Worm (Caenorhabditis elegans) whole organism, L4 larva: Measurements from ENCODE around the gene zfp-1.

Source experiments
- T26A8.4 ChIP-seq: fragments of 200-800 bp; sonication (Bioruptor generic); IDR thresholded peaks from 2 replicates; pipeline ENCODE4 v1.3.6; 2022; ENCODE audit warnings: missing genetic modification characterization, missing compliant biosample characterization
- aha-1 ChIP-seq: fragments of 150-350 bp; peaks from one replicate; lab custom pipeline; 2014; ENCODE audit warnings: missing biosample characterization, missing genetic modification characterization
- ceh-20 ChIP-seq: fragments of 200-800 bp; sonication (Bioruptor generic); IDR thresholded peaks from 2 replicates; pipeline ENCODE4 v1.3.6; 2022; ENCODE audit warnings: missing genetic modification reagents, missing genetic modification characterization, missing compliant biosample characterization
- ceh-32 ChIP-seq: sonication (generic microtip); optimal IDR thresholded peaks from 2 replicates; lab custom pipeline; 2016; ENCODE audit warnings: mild to moderate bottlenecking, missing genetic modification characterization, missing compliant biosample characterization; ENCODE audit not compliant: poor library complexity
- ceh-82 ChIP-seq: sonication (generic microtip); optimal IDR thresholded peaks from 2 replicates; lab custom pipeline; 2017; ENCODE audit warnings: missing biosample characterization, missing genetic modification characterization
- ctbp-1 ChIP-seq: fragments of 200-800 bp; sonication (Bioruptor generic); IDR thresholded peaks from 2 replicates; pipeline ENCODE4 v1.3.6; 2022; ENCODE audit warnings: missing genetic modification reagents, missing genetic modification characterization, missing compliant biosample characterization
- daf-16 ChIP-seq, 3 experiments: sonication (generic microtip); optimal IDR thresholded peaks; 2 replicates each; lab custom pipeline; 2016 to 2017; ENCODE audit warnings: missing genetic modification characterization in 3 of 3, missing genetic modification reagents in 3 of 3, mild to moderate bottlenecking in 2 of 3, missing compliant biosample characterization in 2 of 3, missing biosample characterization in 1 of 3, moderate library complexity in 1 of 3
- dmd-6 ChIP-seq: fragments of 200-800 bp; sonication (Bioruptor generic); IDR thresholded peaks from 2 replicates; pipeline ENCODE4 v1.3.6; 2022; ENCODE audit warnings: missing genetic modification reagents, missing genetic modification characterization, missing compliant biosample characterization
- dmd-8 ChIP-seq: fragments of 200-800 bp; sonication (Bioruptor generic); IDR thresholded peaks from 2 replicates; pipeline ENCODE4 v1.3.6; 2022; ENCODE audit warnings: missing genetic modification characterization, missing compliant biosample characterization
- dve-1 ChIP-seq: sonication (generic microtip); optimal IDR thresholded peaks from 2 replicates; lab custom pipeline; 2017; ENCODE audit warnings: antibody characterized with exemption, mild to moderate bottlenecking, missing genetic modification characterization, missing compliant biosample characterization; ENCODE audit not compliant: insufficient read depth
- egl-43 ChIP-seq: fragments of 200-800 bp; sonication (Bioruptor generic); IDR thresholded peaks from 2 replicates; pipeline ENCODE4 v1.3.6; 2022; ENCODE audit warnings: missing genetic modification reagents, missing genetic modification characterization, missing compliant biosample characterization
- fkh-10 ChIP-seq: fragments of 150-350 bp; optimal IDR thresholded peaks from 2 replicates; lab custom pipeline; 2014; ENCODE audit warnings: missing biosample characterization, missing genetic modification reagents, missing genetic modification characterization
- hlh-11 ChIP-seq: fragments of 200-800 bp; sonication (Bioruptor generic); optimal IDR thresholded peaks from 2 replicates; lab custom pipeline; 2018; ENCODE audit warnings: mild to moderate bottlenecking, missing genetic modification characterization, missing compliant biosample characterization
- hlh-30 ChIP-seq: sonication (generic microtip); optimal IDR thresholded peaks from 2 replicates; lab custom pipeline; 2017; ENCODE audit warnings: antibody characterized with exemption, mild to moderate bottlenecking, missing genetic modification characterization, missing compliant biosample characterization; ENCODE audit not compliant: insufficient read depth
- lin-1 ChIP-seq: fragments of 200-800 bp; sonication (Bioruptor generic); IDR thresholded peaks from 2 replicates; pipeline ENCODE4 v1.3.6; 2022; ENCODE audit warnings: missing genetic modification reagents, missing genetic modification characterization, missing compliant biosample characterization
- lin-15B ChIP-seq: fragments of 150-350 bp; sonication (generic microtip); optimal IDR thresholded peaks from 3 replicates; lab custom pipeline; 2014; ENCODE audit warnings: missing biosample characterization, missing genetic modification characterization
- lsy-2 ChIP-seq, 2 experiments: fragments of 150-350 bp in 1 of 2; sonication (generic microtip) in 1 of 2; optimal IDR thresholded peaks; 2 replicates each; lab custom pipeline; 2014 to 2017; ENCODE audit warnings: missing biosample characterization in 2 of 2, missing genetic modification characterization in 2 of 2
- mdl-1 ChIP-seq, 2 experiments: fragments of 150-350 bp in 1 of 2; sonication (generic microtip) in 1 of 2; optimal IDR thresholded peaks; 2 replicates each; lab custom pipeline; 2014 to 2017; ENCODE audit warnings: missing biosample characterization in 2 of 2, missing genetic modification characterization in 2 of 2
- mep-1 ChIP-seq: fragments of 150-350 bp; sonication (generic microtip); optimal IDR thresholded peaks from 3 replicates; lab custom pipeline; 2014; ENCODE audit warnings: missing biosample characterization, missing genetic modification characterization
- nhr-102 ChIP-seq: sonication (generic microtip); optimal IDR thresholded peaks from 2 replicates; lab custom pipeline; 2016; ENCODE audit warnings: mild to moderate bottlenecking, missing genetic modification characterization, moderate library complexity, missing compliant biosample characterization
- nhr-11 ChIP-seq: fragments of 150-350 bp; optimal IDR thresholded peaks from 2 replicates; lab custom pipeline; 2014; ENCODE audit warnings: missing biosample characterization, missing genetic modification characterization
- nhr-111 ChIP-seq: fragments of 200-800 bp; sonication (Bioruptor generic); optimal IDR thresholded peaks from 2 replicates; lab custom pipeline; 2018; ENCODE audit warnings: mild to moderate bottlenecking, missing genetic modification characterization, missing compliant biosample characterization
- nhr-28 ChIP-seq: fragments of 150-350 bp; optimal IDR thresholded peaks from 2 replicates; lab custom pipeline; 2014; ENCODE audit warnings: missing biosample characterization, missing genetic modification characterization
- nhr-41 ChIP-seq: fragments of 200-800 bp; sonication (Bioruptor generic); IDR thresholded peaks from 2 replicates; pipeline ENCODE4 v1.3.6; 2022; ENCODE audit warnings: missing genetic modification reagents, missing genetic modification characterization, missing compliant biosample characterization
- nhr-48 ChIP-seq: sonication (generic microtip); optimal IDR thresholded peaks from 2 replicates; lab custom pipeline; 2016; ENCODE audit warnings: mild to moderate bottlenecking, missing genetic modification characterization, missing compliant biosample characterization
- nhr-6 ChIP-seq: fragments of 150-350 bp; optimal IDR thresholded peaks from 2 replicates; lab custom pipeline; 2014; ENCODE audit warnings: missing biosample characterization, missing genetic modification characterization
- nhr-77 ChIP-seq: fragments of 150-350 bp; optimal IDR thresholded peaks from 2 replicates; lab custom pipeline; 2014; ENCODE audit warnings: missing biosample characterization, missing genetic modification characterization
- php-3 ChIP-seq: fragments of 200-800 bp; sonication (Bioruptor generic); IDR thresholded peaks from 2 replicates; pipeline ENCODE4 v1.3.6; 2022; ENCODE audit warnings: missing genetic modification reagents, missing genetic modification characterization, missing compliant biosample characterization
- pqm-1 ChIP-seq: sonication (generic microtip); optimal IDR thresholded peaks from 2 replicates; lab custom pipeline; 2017; ENCODE audit warnings: missing biosample characterization, missing genetic modification characterization
- sdz-12 ChIP-seq: fragments of 200-800 bp; sonication (Bioruptor generic); optimal IDR thresholded peaks from 2 replicates; lab custom pipeline; 2018; ENCODE audit warnings: mild to moderate bottlenecking, missing genetic modification characterization, missing compliant biosample characterization
- tag-97 ChIP-seq: fragments of 200-800 bp; sonication (Bioruptor generic); IDR thresholded peaks from 2 replicates; pipeline ENCODE4 v1.3.6; 2022; ENCODE audit warnings: missing genetic modification characterization, missing compliant biosample characterization
- tra-1 ChIP-seq: fragments of 200-800 bp; sonication (Bioruptor generic); IDR thresholded peaks from 2 replicates; pipeline ENCODE4 v1.3.6; 2022; ENCODE audit warnings: missing genetic modification reagents, missing genetic modification characterization, missing compliant biosample characterization
- unc-39 ChIP-seq: sonication (generic microtip); optimal IDR thresholded peaks from 2 replicates; lab custom pipeline; 2017; ENCODE audit warnings: missing biosample characterization, missing genetic modification characterization
- unc-62 ChIP-seq, 3 experiments: fragments of 150-350 bp in 1 of 3; sonication (generic microtip); optimal IDR thresholded peaks in 2 of 3; peaks in 1 of 3; 1 replicate in 1 of 3; 2 replicates in 2 of 3; lab custom pipeline; 2014 to 2017; ENCODE audit warnings: missing biosample characterization in 3 of 3, missing genetic modification characterization in 3 of 3, missing genetic modification reagents in 3 of 3, missing genotype in 1 of 3
- zag-1 ChIP-seq: fragments of 150-350 bp; optimal IDR thresholded peaks from 2 replicates; lab custom pipeline; 2014; ENCODE audit warnings: missing biosample characterization, missing genetic modification characterization
- ztf-11 ChIP-seq: fragments of 150-350 bp; optimal IDR thresholded peaks from 2 replicates; lab custom pipeline; 2014; ENCODE audit warnings: missing biosample characterization, missing genetic modification characterization

Gene zfp-1

ce11 chrIII:8791235-8791634 lies at the start of gene zfp-1, which contains the start of gene F54F2.14:
TSS of gene zfp-1 (plus strand) at chrIII:8791535.
TSS of gene F54F2.14 (plus strand) at chrIII:8791546.
- no peak for TF ChIP-seq nhr-111
- TF ChIP-seq tra-1 = no peak
- TF ChIP-seq tag-97 (GFP tag; lab: Robert Waterston, UW) = no peak
- TF ChIP-seq ceh-20 (GFP tag; lab: Robert Waterston, UW) = no peak
- no peak for TF ChIP-seq nhr-102 (tag; lab: Kevin White, UChicago)
- TF ChIP-seq ztf-11 (tag; lab: Kevin White, UChicago) = no peak
- no peak for TF ChIP-seq ctbp-1 (GFP tag; lab: Robert Waterston, UW)
- no peak for TF ChIP-seq dmd-8
- no peak for TF ChIP-seq egl-43 (GFP tag; lab: Robert Waterston, UW)
- TF ChIP-seq nhr-41 (GFP tag; lab: Robert Waterston, UW) = no peak
- TF ChIP-seq nhr-11 (tag; lab: Kevin White, UChicago) = no peak
- no peak for TF ChIP-seq mdl-1 (tag; optimal IDR thresholded peaks at IDR 0.05; lab: Kevin White, UChicago)
- no peak for TF ChIP-seq zag-1 (tag; lab: Kevin White, UChicago)

ce11 chrIII:8741955-8742354 lies 49.4 kb upstream of the zfp-1 start:
- TF ChIP-seq aha-1 (peak; percentile 80), php-3 (no peak)

- no peak for TF ChIP-seq lin-1
- TF ChIP-seq unc-62 (GFP tag; optimal IDR thresholded peaks at IDR 0.05 in 1 of 2; lab: Kevin White, UChicago) = peak in 1 of 2 experiments; percentile 26
- no peak for TF ChIP-seq unc-62 (tag; optimal IDR thresholded peaks at IDR 0.05; lab: Kevin White, UChicago)
Measured at ce11 chrIII:8742584-8742983, 48.8 kb upstream of the zfp-1 start.

ce11 chrIII:8743796-8744404 lies 47.4 kb upstream of the zfp-1 start, which contains the start of gene ZK370.6:
TSS of gene ZK370.6 (minus strand) at chrIII:8743846.
- TF ChIP-seq fkh-10 (peak; percentile 45), nhr-6 (tag; lab: Kevin White, UChicago) (no peak)

ce11 chrIII:8744765-8745164 lies 46.6 kb upstream of the zfp-1 start:
- TF ChIP-seq nhr-111 (no peak), egl-43 (GFP tag; lab: Robert Waterston, UW) (no peak), ceh-82 (no peak), fkh-10 (peak; percentile 76)
- TF ChIP-seq, all 104 proteins: peak for 1

ce11 chrIII:8745214-8745613 lies 46.1 kb upstream of the zfp-1 start:
- TF ChIP-seq aha-1 (no peak), unc-62 (GFP tag; optimal IDR thresholded peaks at IDR 0.05 in 1 of 2; lab: Kevin White, UChicago) (peak in 1 of 2 experiments; percentile 95), unc-62 (tag; optimal IDR thresholded peaks at IDR 0.05; lab: Kevin White, UChicago) (no peak)

- TF ChIP-seq unc-39 (tag; lab: Kevin White, UChicago) (no peak), nhr-28 (tag; lab: Kevin White, UChicago) (peak; percentile 70), lsy-2 (tag; optimal IDR thresholded peaks at IDR 0.05; lab: Kevin White, UChicago) (peak in 1 of 2 experiments; percentile 29), sdz-12 (GFP tag; lab: Kevin White, UChicago) (no peak), mep-1 (peak; percentile 37), nhr-6 (tag; lab: Kevin White, UChicago) (peak; percentile 11), pqm-1 (tag; lab: Kevin White, UChicago) (peak; percentile 92), hlh-11 (tag; lab: Kevin White, UChicago) (peak; percentile 78), dve-1 (tag; lab: Kevin White, UChicago) (peak; percentile 83), php-3 (peak; percentile 93), nhr-77 (tag; lab: Kevin White, UChicago) (peak; percentile 48), daf-16 (GFP tag; optimal IDR thresholded peaks at IDR 0.05; lab: Kevin White, UChicago) (no peak), daf-16 (tag; optimal IDR thresholded peaks at IDR 0.05; lab: Kevin White, UChicago) (peak; percentile 67), lin-15B (tag; lab: Kevin White, UChicago) (no peak), nhr-48 (peak; percentile 24), ceh-32 (tag; lab: Kevin White, UChicago) (no peak), hlh-30 (tag; lab: Kevin White, UChicago) (peak; percentile 2), dmd-6 (peak; percentile 71), mdl-1 (tag; optimal IDR thresholded peaks at IDR 0.05; lab: Kevin White, UChicago) (peak in 1 of 2 experiments; percentile 43), T26A8.4 (GFP tag; lab: Robert Waterston, UW) (no peak)
Measured at ce11 chrIII:8748620-8749019, 42.7 kb upstream of the zfp-1 start.
